Worm (Caenorhabditis elegans) whole organism, early embryonic: ENCODE measurements around the gene F28B1.2.

Source experiments
- F13C5.2 ChIP-seq: sonication (generic microtip); optimal IDR thresholded peaks from 2 replicates; lab custom pipeline; 2017; ENCODE audit warnings: mild to moderate bottlenecking, missing genetic modification characterization, inconsistent platforms, missing compliant biosample characterization
- ama-1 ChIP-seq: fragments of 150-350 bp; optimal IDR thresholded peaks from 2 replicates; lab custom pipeline; 2014
- ceh-13 ChIP-seq: fragments of 200-800 bp; sonication (Bioruptor generic); optimal IDR thresholded peaks from 2 replicates; lab custom pipeline; 2018; ENCODE audit warnings: mild to moderate bottlenecking, missing genetic modification characterization, missing compliant biosample characterization
- ceh-36 ChIP-seq: sonication (generic microtip); optimal IDR thresholded peaks from 2 replicates; lab custom pipeline; 2016; ENCODE audit warnings: missing genetic modification characterization, inconsistent platforms, missing compliant biosample characterization
- ets-7 ChIP-seq: sonication (generic microtip); optimal IDR thresholded peaks from 2 replicates; lab custom pipeline; 2016; ENCODE audit warnings: missing genotype, missing genetic modification characterization, missing compliant biosample characterization
- flt-1 ChIP-seq: fragments of 200-800 bp; sonication (Bioruptor generic); IDR thresholded peaks from 2 replicates; pipeline ENCODE4 v1.3.6; 2022; ENCODE audit warnings: missing genetic modification characterization, missing compliant biosample characterization
- hmbx-1 ChIP-seq: sonication (generic microtip); optimal IDR thresholded peaks from 2 replicates; lab custom pipeline; 2016; ENCODE audit warnings: mild to moderate bottlenecking, missing genetic modification characterization, missing compliant biosample characterization
- hmg-4 ChIP-seq: fragments of 200-800 bp; sonication (Bioruptor generic); optimal IDR thresholded peaks from 2 replicates; lab custom pipeline; 2018; ENCODE audit warnings: mild to moderate bottlenecking, missing genetic modification characterization, missing compliant biosample characterization
- scrt-1 ChIP-seq: fragments of 200-800 bp; sonication (Bioruptor generic); IDR thresholded peaks from 2 replicates; pipeline ENCODE4 v1.3.6; 2022; ENCODE audit warnings: missing genetic modification characterization, missing compliant biosample characterization
- tbx-11 ChIP-seq: fragments of 200-800 bp; sonication (Bioruptor generic); IDR thresholded peaks from 2 replicates; pipeline ENCODE4 v1.3.6; 2022; ENCODE audit warnings: missing genetic modification characterization, missing compliant biosample characterization
- tbx-37 ChIP-seq: fragments of 200-800 bp; sonication (Bioruptor generic); conservative IDR thresholded peaks from 2 replicates; pipeline ENCODE4 v1.3.6; 2022; ENCODE audit warnings: missing genetic modification reagents, missing genetic modification characterization, missing compliant biosample characterization

ce11 chrV:17092262-17092661 lies 47.7 kb downstream of the F28B1.2 start, which contains the start of gene ZK218.1:
- no peak for TF ChIP-seq ceh-13 (GFP tag; lab: Kevin White, UChicago)
- no peak for TF ChIP-seq scrt-1 (GFP tag; lab: Robert Waterston, UW)
- no peak for TF ChIP-seq F13C5.2
- TF ChIP-seq hmg-4 = no peak
- TF ChIP-seq ceh-36 (tag; lab: Kevin White, UChicago) = no peak
- no peak for TF ChIP-seq ama-1
- TF ChIP-seq tbx-37 (GFP tag; lab: Robert Waterston, UW) = no peak
- no peak for TF ChIP-seq hmbx-1 (tag; lab: Kevin White, UChicago)
- no peak for TF ChIP-seq flt-1
- no peak for TF ChIP-seq ets-7 (tag; lab: Kevin White, UChicago)
- no peak for TF ChIP-seq tbx-11 (GFP tag; lab: Robert Waterston, UW)
